Fruit fly (Drosophila melanogaster): Measurements from ENCODE around the gene CG42507.

DNA sequence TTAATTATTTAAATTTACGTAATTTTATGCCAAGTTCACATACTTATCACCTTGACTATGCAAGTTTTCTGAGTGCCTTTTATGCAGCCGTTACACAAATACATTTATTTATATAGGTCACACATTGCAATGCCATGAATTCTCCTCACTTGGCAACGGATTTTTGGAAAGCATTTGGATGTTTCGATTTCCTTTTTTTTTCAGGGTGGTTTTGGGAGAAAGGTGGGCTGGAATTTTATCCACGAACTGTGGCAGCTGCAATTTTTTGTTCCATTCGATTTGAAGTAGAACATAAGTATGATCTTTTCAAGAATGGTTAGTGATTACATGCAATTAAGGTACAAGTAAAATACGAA lies 24.1 kb upstream of the CG42507 start:
- TF ChIP-seq CG12605 (GFP tag; IDR thresholded peaks at IDR 0.05) (no peak), CG13204 (GFP tag; optimal IDR thresholded peaks at IDR 0.05) (no peak), rn (GFP tag; IDR thresholded peaks at IDR 0.05) (no peak), Snoo (tag; optimal IDR thresholded peaks at IDR 0.05) (no peak), CG9948 (tag; optimal IDR thresholded peaks at IDR 0.05) (no peak), Pif1A (GFP tag; optimal IDR thresholded peaks at IDR 0.05) (no peak), CG15710 (tag; optimal IDR thresholded peaks at IDR 0.05) (no peak), CG34367 (tag; optimal IDR thresholded peaks at IDR 0.05) (no peak), gl (tag; optimal IDR thresholded peaks at IDR 0.05) (no peak), CG8159 (tag; optimal IDR thresholded peaks at IDR 0.05) (no peak)

All from whole organism, pupa.